Worm (Caenorhabditis elegans): ENCODE results near the gene nsy-1.

nsy-1 gene

ce11 chrII:5020513-5021081 lies 2.0 kb upstream of the nsy-1 start (continued):
- no peak for TF ChIP-seq fos-1 (tag; optimal IDR thresholded peaks at IDR 0.05)
- no peak for TF ChIP-seq mdl-1 (tag; optimal IDR thresholded peaks at IDR 0.05)
- TF ChIP-seq lin-39 (tag; optimal IDR thresholded peaks at IDR 0.05) = no peak
- TF ChIP-seq elt-3 (tag; optimal IDR thresholded peaks at IDR 0.05) = no peak
- TF ChIP-seq lir-3 (tag; optimal IDR thresholded peaks at IDR 0.05; ENCODE audit: poor library complexity) = no peak
- no peak for TF ChIP-seq nhr-84 (tag; optimal IDR thresholded peaks at IDR 0.05)

- TF ChIP-seq ceh-88 (GFP tag; IDR thresholded peaks at IDR 0.05) (0 out of 2 replicates have a peak, but pooled peaks have one; percentile 10), xbp-1 (tag; optimal IDR thresholded peaks at IDR 0.05) (no peak), alr-1 (tag; optimal IDR thresholded peaks at IDR 0.05; ENCODE audit: borderline replicate concordance) (no peak), lin-14 (GFP tag; optimal IDR thresholded peaks at IDR 0.05) (peak; percentile 4), lsy-2 (tag; optimal IDR thresholded peaks at IDR 0.05) (peak in 1 of 2 experiments; percentile 21), lin-35 (GFP tag; optimal IDR thresholded peaks at IDR 0.05) (no peak), efl-3 (GFP tag; optimal IDR thresholded peaks at IDR 0.05) (no peak), fkh-8 (tag; optimal IDR thresholded peaks at IDR 0.05) (no peak), snu-23 (GFP tag; optimal IDR thresholded peaks at IDR 0.05) (no peak), unc-30 (tag; optimal IDR thresholded peaks at IDR 0.05) (no peak), unc-130 (tag; optimal IDR thresholded peaks at IDR 0.05) (no peak), unc-86 (tag; optimal IDR thresholded peaks at IDR 0.05) (no peak), blmp-1 (tag; optimal IDR thresholded peaks at IDR 0.05) (peak; percentile 35), tbx-2 (tag; optimal IDR thresholded peaks at IDR 0.05) (no peak)
Measured at ce11 chrII:5021518-5021917, 1.0 kb upstream of the nsy-1 start.

- TF ChIP-seq fkh-10 (GFP tag; optimal IDR thresholded peaks at IDR 0.05) = no peak
- no peak for TF ChIP-seq nhr-77 (tag; optimal IDR thresholded peaks at IDR 0.05)
- no peak for TF ChIP-seq sptf-1 (tag; optimal IDR thresholded peaks at IDR 0.05)
- TF ChIP-seq fkh-4 (tag; optimal IDR thresholded peaks at IDR 0.05; ENCODE audit: borderline replicate concordance) = no peak
- TF ChIP-seq ceh-63 (GFP tag; optimal IDR thresholded peaks at IDR 0.05) = no peak
- no peak for TF ChIP-seq vab-15 (tag; optimal IDR thresholded peaks at IDR 0.05)
- TF ChIP-seq F16B12.6 (tag; optimal IDR thresholded peaks at IDR 0.05) = no peak
- no peak for TF ChIP-seq lin-14 (GFP tag; optimal IDR thresholded peaks at IDR 0.05)
- no peak for TF ChIP-seq ceh-88 (GFP tag; IDR thresholded peaks at IDR 0.05)
- TF ChIP-seq nhr-19 (GFP tag; conservative IDR thresholded peaks at IDR 0.05) = no peak
- TF ChIP-seq snpc-4 (tag; optimal IDR thresholded peaks at IDR 0.05) = no peak
- no peak for TF ChIP-seq unc-86 (tag; optimal IDR thresholded peaks at IDR 0.05)
- no peak for TF ChIP-seq nhr-12 (tag; optimal IDR thresholded peaks at IDR 0.05)
Measured at ce11 chrII:5027952-5028351, 5.4 kb downstream of the nsy-1 start.

- TF ChIP-seq ama-1 (optimal IDR thresholded peaks at IDR 0.05) (no peak), nhr-77 (tag; optimal IDR thresholded peaks at IDR 0.05) (no peak), elt-3 (tag; optimal IDR thresholded peaks at IDR 0.05) (no peak), lin-35 (GFP tag; optimal IDR thresholded peaks at IDR 0.05) (no peak), fkh-4 (tag; optimal IDR thresholded peaks at IDR 0.05; ENCODE audit: borderline replicate concordance) (no peak)
Measured at ce11 chrII:5031612-5032011, 9.1 kb downstream of the nsy-1 start, which contains the start of gene wdr-83. TSS of gene wdr-83 (minus strand) at chrII:5031712.

ce11 chrII:5032669-5033068 lies 10.1 kb downstream of the nsy-1 start:
- TF ChIP-seq irx-1 (tag; optimal IDR thresholded peaks at IDR 0.05) (peak; percentile 24), unc-130 (tag; optimal IDR thresholded peaks at IDR 0.05) (no peak), ama-1 (optimal IDR thresholded peaks at IDR 0.05) (no peak), nhr-71 (tag; optimal IDR thresholded peaks at IDR 0.05) (peak; percentile 71), fkh-10 (GFP tag; optimal IDR thresholded peaks at IDR 0.05) (no peak), ceh-90 (tag; optimal IDR thresholded peaks at IDR 0.05) (no peak), sox-4 (tag; optimal IDR thresholded peaks at IDR 0.05) (no peak), unc-98 (GFP tag; IDR thresholded peaks at IDR 0.05) (no peak), zag-1 (tag; optimal IDR thresholded peaks at IDR 0.05) (no peak), pqm-1 (tag; optimal IDR thresholded peaks at IDR 0.05) (no peak), nhr-85 (tag) (peak; percentile 45), unc-62 (GFP tag; optimal IDR thresholded peaks at IDR 0.05) (no peak), nhr-11 (tag; optimal IDR thresholded peaks at IDR 0.05) (no peak), nhr-28 (tag; optimal IDR thresholded peaks at IDR 0.05) (no peak), nhr-77 (tag; optimal IDR thresholded peaks at IDR 0.05) (peak; percentile 9), nhr-76 (tag; optimal IDR thresholded peaks at IDR 0.05) (no peak), F16B12.6 (tag; optimal IDR thresholded peaks at IDR 0.05) (peak; percentile 48), egl-13 (tag; optimal IDR thresholded peaks at IDR 0.05) (no peak), dpl-1 (GFP tag; optimal IDR thresholded peaks at IDR 0.05) (peak in 2 of 3 experiments; percentile 33 to 45), elt-2 (tag; optimal IDR thresholded peaks at IDR 0.05) (peak; percentile 60)
